Fruit fly (Drosophila melanogaster): ENCODE data around the gene CG14312.

CG14312 gene

dm6 chr3R:18310766-18311367 is 27.5 kb upstream of the CG14312 start (continued):
- TF ChIP-seq CG17612 (GFP tag; IDR thresholded peaks at IDR 0.05) (no peak), CG9797 (GFP tag; optimal IDR thresholded peaks at IDR 0.05) (no peak), aop (GFP tag; IDR thresholded peaks at IDR 0.05) (no peak), scrt (GFP tag; optimal IDR thresholded peaks at IDR 0.05) (no peak), CG1647 (GFP tag; optimal IDR thresholded peaks at IDR 0.05) (no peak), Antp (GFP tag; optimal IDR thresholded peaks at IDR 0.05) (no peak), Drgx (GFP tag; IDR thresholded peaks at IDR 0.05) (0 out of 2 replicates have a peak, but pooled peaks have one; percentile 14), CG4404 (GFP tag; IDR thresholded peaks at IDR 0.05) (no peak), Myb (GFP tag; optimal IDR thresholded peaks at IDR 0.05) (no peak), mam (GFP tag; optimal IDR thresholded peaks at IDR 0.05) (no peak), CG7357 (GFP tag; IDR thresholded peaks at IDR 0.05) (no peak), Hr78 (GFP tag; optimal IDR thresholded peaks at IDR 0.05) (no peak), tx (GFP tag; optimal IDR thresholded peaks at IDR 0.05) (no peak), MTF-1 (GFP tag; optimal IDR thresholded peaks at IDR 0.05; ENCODE audit: borderline replicate concordance) (no peak), CG12769 (tag; optimal IDR thresholded peaks at IDR 0.05) (peak; percentile 95), CG34376 (GFP tag; optimal IDR thresholded peaks at IDR 0.05) (no peak), CG2120 (GFP tag; optimal IDR thresholded peaks at IDR 0.05) (peak; percentile 3), sd (tag; optimal IDR thresholded peaks at IDR 0.05) (no peak), stwl (tag; optimal IDR thresholded peaks at IDR 0.05) (no peak), pan (optimal IDR thresholded peaks at IDR 0.05) (no peak), pan (GFP tag; optimal IDR thresholded peaks at IDR 0.05 in 1 of 2, IDR thresholded peaks at IDR 0.05 in 1 of 2) (no peak), CG16863 (GFP tag; optimal IDR thresholded peaks at IDR 0.05) (peak; percentile 1), amos (GFP tag; IDR thresholded peaks at IDR 0.05; ENCODE audit: partially characterized antibody) (no peak), CG42726 (GFP tag; IDR thresholded peaks at IDR 0.05; ENCODE audit: partially characterized antibody) (no peak), CG13624 (GFP tag; optimal IDR thresholded peaks at IDR 0.05) (no peak), Dip3 (GFP tag; optimal IDR thresholded peaks at IDR 0.05) (no peak), CG8290 (GFP tag; optimal IDR thresholded peaks at IDR 0.05) (no peak), CG8290 (tag; optimal IDR thresholded peaks at IDR 0.05) (peak in 1 of 2 experiments; percentile 6), CoRest (tag; optimal IDR thresholded peaks at IDR 0.05) (no peak), sc (optimal IDR thresholded peaks at IDR 0.05) (no peak), sc (GFP tag; optimal IDR thresholded peaks at IDR 0.05) (no peak), CG13287 (GFP tag; IDR thresholded peaks at IDR 0.05; ENCODE audit: partially characterized antibody) (peak; percentile 12; the same call in 1 of the 2 replicates), sob (GFP tag; IDR thresholded peaks at IDR 0.05) (0 out of 2 replicates have a peak, but pooled peaks have one; percentile 33), pzg (GFP tag; optimal IDR thresholded peaks at IDR 0.05) (no peak), Dref (GFP tag; IDR thresholded peaks at IDR 0.05) (no peak), sug (tag; optimal IDR thresholded peaks at IDR 0.05) (no peak), CG14860 (GFP tag; IDR thresholded peaks at IDR 0.05; ENCODE audit: partially characterized antibody) (no peak), en (GFP tag; optimal IDR thresholded peaks at IDR 0.05) (no peak), CG11093 (GFP tag; IDR thresholded peaks at IDR 0.05) (no peak), dpn (GFP tag; optimal IDR thresholded peaks at IDR 0.05) (no peak), Kr (GFP tag; optimal IDR thresholded peaks at IDR 0.05) (no peak), jumu (GFP tag; optimal IDR thresholded peaks at IDR 0.05) (no peak), HLH4C (GFP tag; IDR thresholded peaks at IDR 0.05; ENCODE audit: partially characterized antibody) (no peak), dmrt99B (tag; optimal IDR thresholded peaks at IDR 0.05) (peak; percentile 66), CG17802 (tag; optimal IDR thresholded peaks at IDR 0.05) (no peak), CG3163 (GFP tag; optimal IDR thresholded peaks at IDR 0.05) (no peak), C15 (GFP tag; IDR thresholded peaks at IDR 0.05) (no peak), CG4854 (GFP tag; optimal IDR thresholded peaks at IDR 0.05) (no peak), kay (GFP tag; optimal IDR thresholded peaks at IDR 0.05) (no peak), crc (GFP tag; optimal IDR thresholded peaks at IDR 0.05) (no peak), Meics (GFP tag; optimal IDR thresholded peaks at IDR 0.05) (no peak)
